Worm (Caenorhabditis elegans) whole organism, young adult: Measurements from ENCODE around the gene lido-9.

Source experiments
- B0019.2 ChIP-seq: fragments of 200-800 bp; sonication (Bioruptor generic); conservative IDR thresholded peaks from 2 replicates; pipeline ENCODE4 v1.3.6; 2022; ENCODE audit warnings: missing genetic modification reagents, missing genetic modification characterization, missing compliant biosample characterization
- B0035.1 ChIP-seq: sonication (generic microtip); optimal IDR thresholded peaks from 2 replicates; lab custom pipeline; 2016; ENCODE audit warnings: missing genetic modification characterization, mild to moderate bottlenecking, missing compliant biosample characterization, missing genotype, missing genetic modification reagents
- B0261.1 ChIP-seq: sonication (generic microtip); optimal IDR thresholded peaks from 2 replicates; lab custom pipeline; 2016; ENCODE audit warnings: mild to moderate bottlenecking, missing genetic modification characterization, moderate library complexity, missing compliant biosample characterization
- F10E7.11 ChIP-seq: sonication (generic microtip); optimal IDR thresholded peaks from 2 replicates; lab custom pipeline; 2017; ENCODE audit warnings: mild to moderate bottlenecking, missing genetic modification characterization, moderate library complexity, missing compliant biosample characterization
- F22D6.2 ChIP-seq: sonication (generic microtip); optimal IDR thresholded peaks from 2 replicates; lab custom pipeline; 2016; ENCODE audit warnings: mild to moderate bottlenecking, missing genetic modification characterization, missing compliant biosample characterization
- F37B4.10 ChIP-seq: fragments of 200-800 bp; sonication (Bioruptor generic); IDR thresholded peaks from 2 replicates; pipeline ENCODE4 v1.3.6; 2022; ENCODE audit warnings: missing genetic modification characterization, missing compliant biosample characterization
- F49E8.2 ChIP-seq: sonication (generic microtip); optimal IDR thresholded peaks from 3 replicates; lab custom pipeline; 2017; ENCODE audit warnings: missing genetic modification characterization, mild to moderate bottlenecking, missing compliant biosample characterization, antibody characterized with exemption, moderate library complexity; ENCODE audit not compliant: insufficient read depth
- K11D2.4 ChIP-seq: fragments of 200-800 bp; sonication (Bioruptor generic); IDR thresholded peaks from 2 replicates; pipeline ENCODE4 v1.3.6; 2022; ENCODE audit warnings: missing genetic modification reagents, missing genetic modification characterization, missing compliant biosample characterization
- K12H6.12 ChIP-seq: fragments of 200-800 bp; sonication (Bioruptor generic); optimal IDR thresholded peaks from 2 replicates; lab custom pipeline; 2018; ENCODE audit warnings: mild to moderate bottlenecking, missing genetic modification characterization, missing compliant biosample characterization
- Y53F4B.3 ChIP-seq: fragments of 200-800 bp; sonication (Bioruptor generic); IDR thresholded peaks from 2 replicates; pipeline ENCODE4 v1.3.6; 2022; ENCODE audit warnings: missing genetic modification reagents, missing genetic modification characterization, missing compliant biosample characterization
- Y95B8A.8 ChIP-seq: fragments of 200-800 bp; sonication (Bioruptor generic); IDR thresholded peaks from 2 replicates; pipeline ENCODE4 v1.3.6; 2022; ENCODE audit warnings: missing genetic modification reagents, missing genetic modification characterization, missing compliant biosample characterization
- akir-1 ChIP-seq: fragments of 200-800 bp; sonication (Bioruptor generic); optimal IDR thresholded peaks from 2 replicates; lab custom pipeline; 2018; ENCODE audit warnings: mild to moderate bottlenecking, missing genetic modification characterization, moderate library complexity, missing compliant biosample characterization
- aptf-3 ChIP-seq: fragments of 200-800 bp; sonication (Bioruptor generic); IDR thresholded peaks from 2 replicates; pipeline ENCODE4 v1.3.6; 2022; ENCODE audit warnings: missing genetic modification characterization, missing compliant biosample characterization
- atf-7 ChIP-seq: sonication (generic microtip); optimal IDR thresholded peaks from 2 replicates; lab custom pipeline; 2017; ENCODE audit warnings: mild to moderate bottlenecking, missing genetic modification characterization, missing compliant biosample characterization
- bed-2 ChIP-seq: fragments of 200-800 bp; sonication (Bioruptor generic); IDR thresholded peaks from 2 replicates; pipeline ENCODE4 v1.3.6; 2022; ENCODE audit warnings: missing genetic modification reagents, missing genetic modification characterization, missing compliant biosample characterization
- ceh-100 ChIP-seq: fragments of 200-800 bp; sonication (Bioruptor generic); IDR thresholded peaks from 2 replicates; pipeline ENCODE4 v1.3.6; 2022; ENCODE audit warnings: missing genetic modification reagents, missing genetic modification characterization, missing compliant biosample characterization
- ceh-79 ChIP-seq: sonication (generic microtip); optimal IDR thresholded peaks from 2 replicates; lab custom pipeline; 2017; ENCODE audit warnings: mild to moderate bottlenecking, missing genetic modification characterization, missing compliant biosample characterization
- ceh-91 ChIP-seq: fragments of 200-800 bp; sonication (Bioruptor generic); IDR thresholded peaks from 2 replicates; pipeline ENCODE4 v1.3.6; 2022; ENCODE audit warnings: missing genetic modification reagents, missing genetic modification characterization, missing compliant biosample characterization
- dox-1 ChIP-seq: fragments of 200-800 bp; sonication (Bioruptor generic); IDR thresholded peaks from 2 replicates; pipeline ENCODE4 v1.3.6; 2022; ENCODE audit warnings: missing genetic modification reagents, missing genetic modification characterization, missing compliant biosample characterization
- ets-4 ChIP-seq: fragments of 200-800 bp; sonication (Bioruptor generic); optimal IDR thresholded peaks from 2 replicates; lab custom pipeline; 2018; ENCODE audit warnings: mild to moderate bottlenecking, missing genetic modification characterization, missing compliant biosample characterization
- gei-17 ChIP-seq: fragments of 200-800 bp; sonication (Bioruptor generic); optimal IDR thresholded peaks from 2 replicates; lab custom pipeline; 2018; ENCODE audit warnings: mild to moderate bottlenecking, missing genetic modification characterization, missing compliant biosample characterization
- him-1 ChIP-seq: sonication (generic microtip); optimal IDR thresholded peaks from 2 replicates; lab custom pipeline; 2016; ENCODE audit warnings: missing genotype, missing genetic modification reagents, missing genetic modification characterization, missing compliant biosample characterization
- hmg-20 ChIP-seq: fragments of 200-800 bp; sonication (Bioruptor generic); IDR thresholded peaks from 2 replicates; pipeline ENCODE4 v1.3.6; 2022; ENCODE audit warnings: missing genetic modification reagents, missing genetic modification characterization, missing compliant biosample characterization
- let-526 ChIP-seq: fragments of 200-800 bp; sonication (Bioruptor generic); IDR thresholded peaks from 2 replicates; pipeline ENCODE4 v1.3.6; 2022; ENCODE audit warnings: missing genetic modification reagents, missing genetic modification characterization, missing compliant biosample characterization
- lin-26 ChIP-seq: fragments of 200-800 bp; sonication (Bioruptor generic); IDR thresholded peaks from 2 replicates; pipeline ENCODE4 v1.3.6; 2022; ENCODE audit warnings: missing genetic modification reagents, missing genetic modification characterization, missing compliant biosample characterization
- lin-54 ChIP-seq: fragments of 200-800 bp; sonication (Bioruptor generic); optimal IDR thresholded peaks from 2 replicates; lab custom pipeline; 2018; ENCODE audit warnings: mild to moderate bottlenecking, missing genetic modification characterization, missing compliant biosample characterization
- lsl-1 ChIP-seq: fragments of 200-800 bp; sonication (Bioruptor generic); optimal IDR thresholded peaks from 2 replicates; lab custom pipeline; 2018; ENCODE audit warnings: mild to moderate bottlenecking, missing genetic modification characterization, moderate library complexity, missing compliant biosample characterization
- lsy-27 ChIP-seq: sonication (generic microtip); optimal IDR thresholded peaks from 2 replicates; lab custom pipeline; 2017; ENCODE audit warnings: missing genetic modification characterization, mild to moderate bottlenecking, missing compliant biosample characterization, antibody characterized with exemption, missing genotype, borderline replicate concordance; ENCODE audit not compliant: insufficient read depth
- madf-3 ChIP-seq: fragments of 200-800 bp; sonication (Bioruptor generic); IDR thresholded peaks from 2 replicates; pipeline ENCODE4 v1.3.6; 2022; ENCODE audit warnings: missing genetic modification reagents, missing genetic modification characterization, missing compliant biosample characterization
- madf-8 ChIP-seq: fragments of 200-800 bp; sonication (Bioruptor generic); conservative IDR thresholded peaks from 2 replicates; pipeline ENCODE4 v1.3.6; 2022; ENCODE audit warnings: missing genetic modification reagents, missing genetic modification characterization, missing compliant biosample characterization
- mcd-1 ChIP-seq: fragments of 200-800 bp; sonication (Bioruptor generic); IDR thresholded peaks from 2 replicates; pipeline ENCODE4 v1.3.6; 2022; ENCODE audit warnings: missing genetic modification reagents, missing genetic modification characterization, missing compliant biosample characterization
- mel-28 ChIP-seq: sonication (generic microtip); optimal IDR thresholded peaks from 2 replicates; lab custom pipeline; 2016; ENCODE audit warnings: borderline replicate concordance, mild to moderate bottlenecking, missing genetic modification characterization, missing compliant biosample characterization
- mes-4 ChIP-seq: sonication (generic microtip); optimal IDR thresholded peaks from 2 replicates; lab custom pipeline; 2016; ENCODE audit warnings: missing genotype, missing genetic modification characterization, missing compliant biosample characterization
- nfya-1 ChIP-seq: sonication (generic microtip); optimal IDR thresholded peaks from 2 replicates; lab custom pipeline; 2017; ENCODE audit warnings: antibody characterized with exemption, missing compliant biosample characterization, missing genetic modification characterization, borderline replicate concordance; ENCODE audit not compliant: insufficient read depth
- nfyb-1 ChIP-seq: fragments of 200-800 bp; sonication (Bioruptor generic); IDR thresholded peaks from 2 replicates; pipeline ENCODE4 v1.3.6; 2022; ENCODE audit warnings: missing genetic modification reagents, missing genetic modification characterization, missing compliant biosample characterization
- nhr-179 ChIP-seq: sonication (generic microtip); optimal IDR thresholded peaks from 2 replicates; lab custom pipeline; 2016; ENCODE audit warnings: mild to moderate bottlenecking, missing genetic modification characterization, missing compliant biosample characterization
- nhr-90 ChIP-seq: sonication (generic microtip); optimal IDR thresholded peaks from 2 replicates; lab custom pipeline; 2016; ENCODE audit warnings: missing genotype, mild to moderate bottlenecking, missing genetic modification characterization, missing compliant biosample characterization
- rcor-1 ChIP-seq: fragments of 200-800 bp; sonication (Bioruptor generic); IDR thresholded peaks from 2 replicates; pipeline ENCODE4 v1.3.6; 2022; ENCODE audit warnings: missing genetic modification reagents, missing genetic modification characterization, missing compliant biosample characterization
- rpc-1 ChIP-seq, 2 experiments: fragments of 150-350 bp in 1 of 2; sonication (generic microtip) in 1 of 2; optimal IDR thresholded peaks; 2 replicates each; lab custom pipeline; 2014 to 2018; ENCODE audit warnings: missing biosample characterization in 1 of 2, missing genetic modification characterization in 1 of 2, missing genetic modification reagents in 1 of 2, missing genotype in 1 of 2
- snpc-1.3 ChIP-seq: sonication (generic microtip); optimal IDR thresholded peaks from 2 replicates; lab custom pipeline; 2017; ENCODE audit warnings: missing genetic modification characterization, mild to moderate bottlenecking, missing compliant biosample characterization, antibody characterized with exemption, moderate library complexity, missing genotype, missing genetic modification reagents; ENCODE audit not compliant: insufficient read depth
- snpc-3.4 ChIP-seq: sonication (generic microtip); optimal IDR thresholded peaks from 2 replicates; lab custom pipeline; 2017; ENCODE audit warnings: missing genetic modification characterization, mild to moderate bottlenecking, missing compliant biosample characterization, antibody characterized with exemption, moderate library complexity, missing genotype, missing genetic modification reagents
- snpc-4 ChIP-seq, 5 experiments: fragments of 150-350 bp in 1 of 5; sonication (generic microtip) in 4 of 5; optimal IDR thresholded peaks; 2 replicates each; lab custom pipeline; 2014 to 2018; ENCODE audit warnings: missing genetic modification characterization in 5 of 5, missing biosample characterization in 3 of 5, antibody characterized with exemption in 2 of 5, mild to moderate bottlenecking in 2 of 5, missing compliant biosample characterization in 2 of 5, missing genotype in 2 of 5, moderate library complexity in 2 of 5, missing genetic modification reagents in 1 of 5
- unc-62 ChIP-seq: fragments of 150-350 bp; optimal IDR thresholded peaks from 2 replicates; lab custom pipeline; 2014; ENCODE audit warnings: missing biosample characterization, missing genetic modification reagents, missing genetic modification characterization
- xnd-1 ChIP-seq: sonication (generic microtip); optimal IDR thresholded peaks from 2 replicates; lab custom pipeline; 2016; ENCODE audit warnings: missing genotype, missing genetic modification reagents, missing genetic modification characterization, missing compliant biosample characterization
- zfh-2 ChIP-seq: fragments of 200-800 bp; sonication (Bioruptor generic); conservative IDR thresholded peaks from 2 replicates; pipeline ENCODE4 v1.3.6; 2022; ENCODE audit warnings: missing genetic modification reagents, missing genetic modification characterization, missing compliant biosample characterization
- ztf-25 ChIP-seq: fragments of 200-800 bp; sonication (Bioruptor generic); IDR thresholded peaks from 2 replicates; pipeline ENCODE4 v1.3.6; 2022; ENCODE audit warnings: missing genetic modification reagents, missing genetic modification characterization, missing compliant biosample characterization

Gene lido-9

ce11 chrII:2973940-2974402 lies 26.6 kb upstream of the lido-9 start (continued):
- peak; percentile 36 for TF ChIP-seq mel-28
- peak; percentile 62 for TF ChIP-seq F10E7.11 (tag; lab: Kevin White, UChicago)
- peak; percentile 97 for TF ChIP-seq K11D2.4 (GFP tag; lab: Robert Waterston, UW)
- peak; percentile 91 for TF ChIP-seq dox-1
- peak; percentile 95 for TF ChIP-seq mcd-1
- peak; percentile 73 for TF ChIP-seq akir-1 (GFP tag; lab: Kevin White, UChicago)
- no peak for TF ChIP-seq nhr-90 (tag; lab: Kevin White, UChicago)
- TF ChIP-seq lin-54 (GFP tag; lab: Kevin White, UChicago): peak; percentile 70
- peak; percentile 97 for TF ChIP-seq nfyb-1 (GFP tag; lab: Robert Waterston, UW)
- TF ChIP-seq B0035.1 (tag; lab: Kevin White, UChicago): no peak
- TF ChIP-seq lin-26 (GFP tag; lab: Robert Waterston, UW): peak; percentile 75
- TF ChIP-seq nfya-1 (tag; lab: Kevin White, UChicago): no peak
- TF ChIP-seq him-1 (tag; lab: Kevin White, UChicago): no peak
- TF ChIP-seq K12H6.12: peak; percentile 93
- TF ChIP-seq ceh-79 (tag; lab: Kevin White, UChicago): peak; percentile 35
- no peak for TF ChIP-seq madf-8
- TF ChIP-seq F49E8.2 (tag; lab: Kevin White, UChicago): no peak
- peak; percentile 24 for TF ChIP-seq B0261.1 (tag; lab: Kevin White, UChicago)
- no peak for TF ChIP-seq snpc-3.4 (tag; lab: Kevin White, UChicago)
- peak; percentile 100 for TF ChIP-seq zfh-2 (GFP tag; lab: Robert Waterston, UW)
- TF ChIP-seq aptf-3 (GFP tag; lab: Robert Waterston, UW): 0 out of 2 replicates have a peak, but pooled peaks have one; percentile 16
- TF ChIP-seq gei-17: peak; percentile 85
- TF ChIP-seq ceh-100: peak; percentile 86
- no peak for TF ChIP-seq Y53F4B.3
- peak; percentile 85 for TF ChIP-seq Y95B8A.8 (GFP tag; lab: Robert Waterston, UW)
- peak; percentile 43 for TF ChIP-seq ets-4
- peak; percentile 83; the same call in 1 of the 2 replicates for TF ChIP-seq madf-3 (GFP tag; lab: Robert Waterston, UW)
- no peak for TF ChIP-seq B0019.2 (GFP tag; lab: Robert Waterston, UW)
- no peak for TF ChIP-seq rpc-1 (optimal IDR thresholded peaks at IDR 0.05; lab: Kevin White, UChicago)
- TF ChIP-seq rpc-1 (tag; optimal IDR thresholded peaks at IDR 0.05; lab: Kevin White, UChicago): no peak
- peak; percentile 92 for TF ChIP-seq let-526
- no peak for TF ChIP-seq snpc-1.3
- no peak for TF ChIP-seq nhr-179 (tag; lab: Kevin White, UChicago)
- TF ChIP-seq snpc-4 (GFP tag; optimal IDR thresholded peaks at IDR 0.05; lab: Kevin White, UChicago): no peak
- TF ChIP-seq snpc-4 (tag; optimal IDR thresholded peaks at IDR 0.05; lab: Kevin White, UChicago): peak in 2 of 4 experiments; percentile 22 to 54
- TF ChIP-seq xnd-1: no peak
- no peak for TF ChIP-seq lsy-27 (tag; lab: Kevin White, UChicago)
- no peak for TF ChIP-seq unc-62 (GFP tag; lab: Kevin White, UChicago)
- peak; percentile 54; the same call in 1 of the 2 replicates for TF ChIP-seq hmg-20 (GFP tag; lab: Robert Waterston, UW)
- 0 out of 2 replicates have a peak, but pooled peaks have one; percentile 42 for TF ChIP-seq bed-2 (GFP tag; lab: Robert Waterston, UW)
- no peak for TF ChIP-seq ceh-91 (GFP tag; lab: Robert Waterston, UW)
- peak; percentile 62; the same call in 1 of the 2 replicates for TF ChIP-seq rcor-1 (GFP tag; lab: Robert Waterston, UW)
- TF ChIP-seq F22D6.2 (tag; lab: Kevin White, UChicago): peak; percentile 46
- TF ChIP-seq mes-4 (tag; lab: Kevin White, UChicago): no peak
- TF ChIP-seq lsl-1 (GFP tag; lab: Kevin White, UChicago): no peak
- TF ChIP-seq ztf-25: no peak
- 0 out of 2 replicates have a peak, but pooled peaks have one; percentile 27 for TF ChIP-seq F37B4.10 (GFP tag; lab: Robert Waterston, UW)
- TF ChIP-seq atf-7 (tag; lab: Kevin White, UChicago): peak; percentile 98
